Worm (Caenorhabditis elegans) whole organism, L3 larva: ENCODE measurements around the gene Y34F4.3.

ENCODE experiments used
- R02D3.7 ChIP-seq: fragments of 150-350 bp; optimal IDR thresholded peaks from 2 replicates; lab custom pipeline; 2014; ENCODE audit warnings: missing biosample characterization, missing genetic modification characterization
- ama-1 ChIP-seq: fragments of 150-350 bp; optimal IDR thresholded peaks from 2 replicates; lab custom pipeline; 2018
- ceh-82 ChIP-seq: fragments of 150-350 bp; optimal IDR thresholded peaks from 2 replicates; lab custom pipeline; 2014; ENCODE audit warnings: missing biosample characterization, missing genetic modification characterization
- egl-27 ChIP-seq: sonication (generic microtip); optimal IDR thresholded peaks from 4 replicates; lab custom pipeline; 2017; ENCODE audit warnings: missing biosample characterization, missing genetic modification reagents, missing genetic modification characterization
- elt-2 ChIP-seq: sonication (generic microtip); optimal IDR thresholded peaks from 2 replicates; lab custom pipeline; 2016; ENCODE audit warnings: missing genetic modification reagents, mild to moderate bottlenecking, missing genetic modification characterization, missing compliant biosample characterization
- nhr-23 ChIP-seq: fragments of 150-350 bp; optimal IDR thresholded peaks from 2 replicates; lab custom pipeline; 2014; ENCODE audit warnings: missing biosample characterization, missing genetic modification reagents, missing genetic modification characterization
- nhr-25 ChIP-seq: sonication (generic microtip); optimal IDR thresholded peaks from 2 replicates; lab custom pipeline; 2017; ENCODE audit warnings: missing biosample characterization, missing genetic modification characterization
- nhr-77 ChIP-seq: fragments of 150-350 bp; optimal IDR thresholded peaks from 2 replicates; lab custom pipeline; 2014; ENCODE audit warnings: missing biosample characterization, missing genetic modification characterization
- sea-2 ChIP-seq: fragments of 150-350 bp; sonication (generic microtip); optimal IDR thresholded peaks from 4 replicates; lab custom pipeline; 2014; ENCODE audit warnings: missing biosample characterization, missing genetic modification reagents, missing genetic modification characterization
- skn-1 ChIP-seq: fragments of 150-350 bp; optimal IDR thresholded peaks from 2 replicates; lab custom pipeline; 2014; ENCODE audit warnings: missing biosample characterization, missing genetic modification characterization
- tbx-2 ChIP-seq: sonication (generic microtip); optimal IDR thresholded peaks from 2 replicates; lab custom pipeline; 2016; ENCODE audit warnings: mild to moderate bottlenecking, missing genetic modification characterization, missing compliant biosample characterization
- unc-39 ChIP-seq: sonication (generic microtip); optimal IDR thresholded peaks from 4 replicates; lab custom pipeline; 2017; ENCODE audit warnings: missing biosample characterization, missing genetic modification characterization
- unc-62 ChIP-seq: fragments of 150-350 bp; sonication (generic microtip); optimal IDR thresholded peaks from 4 replicates; lab custom pipeline; 2014; ENCODE audit warnings: missing biosample characterization, missing genetic modification reagents, missing genetic modification characterization
- zag-1 ChIP-seq: fragments of 150-350 bp; optimal IDR thresholded peaks from 2 replicates; lab custom pipeline; 2014; ENCODE audit warnings: missing biosample characterization, missing genetic modification characterization

- TF ChIP-seq ama-1 (lab: Kevin White, UChicago) (no peak), nhr-25 (tag; lab: Kevin White, UChicago) (peak; percentile 13), unc-62 (no peak), nhr-77 (no peak), zag-1 (tag; lab: Kevin White, UChicago) (no peak), egl-27 (tag; lab: Kevin White, UChicago) (no peak), R02D3.7 (tag; lab: Kevin White, UChicago) (no peak), skn-1 (tag; lab: Kevin White, UChicago) (no peak), elt-2 (no peak), sea-2 (GFP tag; lab: Kevin White, UChicago) (no peak), ceh-82 (tag; lab: Kevin White, UChicago) (no peak), unc-39 (tag; lab: Kevin White, UChicago) (no peak), nhr-23 (tag; lab: Kevin White, UChicago) (peak; percentile 83), tbx-2 (tag; lab: Kevin White, UChicago) (no peak)
These were observed 38.1 kb upstream of the Y34F4.3 start for ce11 chrIII:1054096-1054495.
